Worm (Caenorhabditis elegans) whole organism, L4/young adult: ENCODE data around the gene M03F8.7.

Source experiments
- W03F9.2 ChIP-seq: fragments of 150-350 bp; optimal IDR thresholded peaks from 2 replicates; lab custom pipeline; 2014; ENCODE audit warnings: missing biosample characterization, missing genetic modification characterization
- dao-5 ChIP-seq: sonication (generic microtip); optimal IDR thresholded peaks from 2 replicates; lab custom pipeline; 2016; ENCODE audit warnings: missing genotype, missing genetic modification characterization, moderate library complexity, missing compliant biosample characterization
- him-1 ChIP-seq: sonication (generic microtip); optimal IDR thresholded peaks from 2 replicates; lab custom pipeline; 2016; ENCODE audit warnings: missing genotype, missing genetic modification reagents, missing genetic modification characterization, missing compliant biosample characterization

M03F8.7 gene

ce11 chrV:5922236-5922635 lies 14.5 kb upstream of the M03F8.7 start, which contains the start of gene srsx-18:
TSS of gene srsx-18 (plus strand) at chrV:5922536.
- TF ChIP-seq dao-5 (no peak), him-1 (tag; lab: Kevin White, UChicago) (no peak), W03F9.2 (tag; lab: Kevin White, UChicago) (no peak)

- no peak for TF ChIP-seq W03F9.2 (tag; lab: Kevin White, UChicago)
- no peak for TF ChIP-seq dao-5
- no peak for TF ChIP-seq him-1 (tag; lab: Kevin White, UChicago)
Observed at ce11 chrV:5927347-5927746, 9.4 kb upstream of the M03F8.7 start, which contains the start of gene srsx-17. TSS of gene srsx-17 (plus strand) at chrV:5927647.

- no peak for TF ChIP-seq dao-5
- no peak for TF ChIP-seq him-1 (tag; lab: Kevin White, UChicago)
- no peak for TF ChIP-seq W03F9.2 (tag; lab: Kevin White, UChicago)
Observed at ce11 chrV:5928006-5928405, 8.7 kb upstream of the M03F8.7 start.

ce11 chrV:5930588-5930987 lies 6.2 kb upstream of the M03F8.7 start, which contains the start of gene galt-1:
TSS of gene galt-1 (plus strand) at chrV:5930905.
- TF ChIP-seq dao-5 (no peak), W03F9.2 (tag; lab: Kevin White, UChicago) (no peak)

ce11 chrV:5939503-5940072 lies 2.8 kb downstream of the M03F8.7 start, which contains the start of gene syf-3:
TSS of gene syf-3 (plus strand) at chrV:5940022.
- no peak for TF ChIP-seq W03F9.2 (tag; lab: Kevin White, UChicago)
- no peak for TF ChIP-seq dao-5
- no peak for TF ChIP-seq him-1 (tag; lab: Kevin White, UChicago)

- no peak for TF ChIP-seq W03F9.2 (tag; lab: Kevin White, UChicago)
- TF ChIP-seq dao-5: no peak
- no peak for TF ChIP-seq him-1 (tag; lab: Kevin White, UChicago)
Observed at ce11 chrV:5943167-5943566, 6.4 kb downstream of the M03F8.7 start, which contains the start of gene pst-1. TSS of gene pst-1 (plus strand) at chrV:5943467.

- TF ChIP-seq him-1 (tag; lab: Kevin White, UChicago) (no peak), dao-5 (no peak), W03F9.2 (tag; lab: Kevin White, UChicago) (no peak)
Observed at ce11 chrV:5949674-5950149, 13.0 kb downstream of the M03F8.7 start.

ce11 chrV:5951133-5951532 lies 14.4 kb downstream of the M03F8.7 start, which contains the start of gene M03F8.1:
TSS of gene M03F8.1 (plus strand) at chrV:5951433.
- TF ChIP-seq him-1 (tag; lab: Kevin White, UChicago): no peak
- TF ChIP-seq W03F9.2 (tag; lab: Kevin White, UChicago): no peak
- TF ChIP-seq dao-5: no peak

- no peak for TF ChIP-seq him-1 (tag; lab: Kevin White, UChicago)
- no peak for TF ChIP-seq W03F9.2 (tag; lab: Kevin White, UChicago)
- no peak for TF ChIP-seq dao-5
Observed at ce11 chrV:5953086-5953485, 16.3 kb downstream of the M03F8.7 start.

- TF ChIP-seq him-1 (tag; lab: Kevin White, UChicago) (no peak), W03F9.2 (tag; lab: Kevin White, UChicago) (no peak), dao-5 (no peak)
Observed at ce11 chrV:5954747-5955146, 18.0 kb downstream of the M03F8.7 start, which contains the start of gene M03F8.6. TSS of gene M03F8.6 (minus strand) at chrV:5954847.

- TF ChIP-seq him-1 (tag; lab: Kevin White, UChicago) (no peak), dao-5 (no peak), W03F9.2 (tag; lab: Kevin White, UChicago) (no peak)
Observed at ce11 chrV:5955627-5956026, 18.9 kb downstream of the M03F8.7 start.

ce11 chrV:5961516-5961915 lies 24.8 kb downstream of the M03F8.7 start, which contains the start of gene mcp-1:
TSS of gene mcp-1 (plus strand) at chrV:5961807.
- TF ChIP-seq him-1 (tag; lab: Kevin White, UChicago): no peak
- no peak for TF ChIP-seq W03F9.2 (tag; lab: Kevin White, UChicago)
- no peak for TF ChIP-seq dao-5

- TF ChIP-seq W03F9.2 (tag; lab: Kevin White, UChicago): no peak
- TF ChIP-seq him-1 (tag; lab: Kevin White, UChicago): no peak
- no peak for TF ChIP-seq dao-5
Observed at ce11 chrV:5963092-5963491, 26.4 kb downstream of the M03F8.7 start.

- TF ChIP-seq dao-5 (no peak), him-1 (tag; lab: Kevin White, UChicago) (no peak), W03F9.2 (tag; lab: Kevin White, UChicago) (no peak)
Observed at ce11 chrV:5963696-5964095, 27.0 kb downstream of the M03F8.7 start, which contains the start of gene pcm-1. TSS of gene pcm-1 (minus strand) at chrV:5963882.
